Worm (Caenorhabditis elegans) whole organism, L2 larva: ENCODE results near the gene pan-1.

Source experiments
- C34F6.9 ChIP-seq: fragments of 150-350 bp; optimal IDR thresholded peaks from 2 replicates; lab custom pipeline; 2014; ENCODE audit warnings: missing biosample characterization, missing genetic modification characterization
- F13H6.1 ChIP-seq: sonication (generic microtip); optimal IDR thresholded peaks from 2 replicates; lab custom pipeline; 2016; ENCODE audit warnings: missing genetic modification characterization, missing compliant biosample characterization
- Y55F3AM.14 ChIP-seq: fragments of 200-800 bp; sonication (Bioruptor generic); optimal IDR thresholded peaks from 2 replicates; lab custom pipeline; 2018; ENCODE audit warnings: mild to moderate bottlenecking, missing genetic modification characterization, missing compliant biosample characterization
- alr-1 ChIP-seq: fragments of 150-350 bp; optimal IDR thresholded peaks from 2 replicates; lab custom pipeline; 2014; ENCODE audit warnings: missing biosample characterization, missing genetic modification characterization
- blmp-1 ChIP-seq: sonication (generic microtip); optimal IDR thresholded peaks from 2 replicates; lab custom pipeline; 2017; ENCODE audit warnings: missing genetic modification characterization, mild to moderate bottlenecking, missing compliant biosample characterization, antibody characterized with exemption, moderate library complexity; ENCODE audit not compliant: insufficient read depth
- ceh-16 ChIP-seq: fragments of 150-350 bp; optimal IDR thresholded peaks from 2 replicates; lab custom pipeline; 2014; ENCODE audit warnings: missing biosample characterization, missing genetic modification characterization
- ceh-82 ChIP-seq: fragments of 150-350 bp; optimal IDR thresholded peaks from 2 replicates; lab custom pipeline; 2014; ENCODE audit warnings: missing biosample characterization, missing genetic modification characterization
- crh-2 ChIP-seq: sonication (generic microtip); optimal IDR thresholded peaks from 2 replicates; lab custom pipeline; 2017; ENCODE audit warnings: missing biosample characterization, missing genetic modification characterization
- dmd-4 ChIP-seq: sonication (generic microtip); optimal IDR thresholded peaks from 2 replicates; lab custom pipeline; 2017; ENCODE audit warnings: missing biosample characterization, missing genetic modification characterization
- egl-27 ChIP-seq: sonication (generic microtip); optimal IDR thresholded peaks from 3 replicates; lab custom pipeline; 2017; ENCODE audit warnings: missing biosample characterization, missing genetic modification reagents, missing genetic modification characterization
- elt-1 ChIP-seq: fragments of 150-350 bp; optimal IDR thresholded peaks from 2 replicates; lab custom pipeline; 2014; ENCODE audit warnings: missing biosample characterization, missing genetic modification characterization
- elt-3 ChIP-seq: sonication (generic microtip); optimal IDR thresholded peaks from 2 replicates; lab custom pipeline; 2017; ENCODE audit warnings: missing biosample characterization, missing genetic modification characterization
- fos-1 ChIP-seq: fragments of 150-350 bp; optimal IDR thresholded peaks from 2 replicates; lab custom pipeline; 2014; ENCODE audit warnings: missing biosample characterization, missing genetic modification characterization
- gmeb-1 ChIP-seq: fragments of 150-350 bp; optimal IDR thresholded peaks from 2 replicates; lab custom pipeline; 2014; ENCODE audit warnings: missing biosample characterization, missing genetic modification characterization
- lin-11 ChIP-seq: fragments of 150-350 bp; sonication (generic microtip); optimal IDR thresholded peaks from 2 replicates; lab custom pipeline; 2014; ENCODE audit warnings: missing biosample characterization, missing genetic modification characterization, inconsistent platforms, mixed read lengths
- lin-13 ChIP-seq: fragments of 150-350 bp; optimal IDR thresholded peaks from 2 replicates; lab custom pipeline; 2014; ENCODE audit warnings: missing biosample characterization, missing genetic modification reagents, missing genetic modification characterization
- lin-39 ChIP-seq: fragments of 150-350 bp; optimal IDR thresholded peaks from 2 replicates; lab custom pipeline; 2014; ENCODE audit warnings: missing biosample characterization, missing genetic modification reagents, missing genetic modification characterization
- lsy-2 ChIP-seq, 2 experiments: fragments of 150-350 bp in 1 of 2; sonication (generic microtip) in 1 of 2; optimal IDR thresholded peaks; 2 replicates each; lab custom pipeline; 2014 to 2017; ENCODE audit warnings: missing biosample characterization in 2 of 2, missing genetic modification characterization in 2 of 2
- mab-5 ChIP-seq: fragments of 150-350 bp; optimal IDR thresholded peaks from 2 replicates; lab custom pipeline; 2014; ENCODE audit warnings: missing biosample characterization, missing genetic modification characterization
- mdl-1 ChIP-seq, 2 experiments: fragments of 150-350 bp in 1 of 2; sonication (generic microtip) in 1 of 2; optimal IDR thresholded peaks; 2 replicates each; lab custom pipeline; 2017; ENCODE audit warnings: missing biosample characterization in 2 of 2, missing genetic modification characterization in 2 of 2
- nhr-10 ChIP-seq: sonication (generic microtip); optimal IDR thresholded peaks from 2 replicates; lab custom pipeline; 2017; ENCODE audit warnings: missing biosample characterization, missing genetic modification characterization
- nhr-11 ChIP-seq: fragments of 150-350 bp; optimal IDR thresholded peaks from 2 replicates; lab custom pipeline; 2014; ENCODE audit warnings: missing biosample characterization, missing genetic modification characterization
- nhr-12 ChIP-seq: fragments of 150-350 bp; optimal IDR thresholded peaks from 2 replicates; lab custom pipeline; 2014; ENCODE audit warnings: missing biosample characterization, missing genetic modification characterization
- nhr-129 ChIP-seq: fragments of 150-350 bp; optimal IDR thresholded peaks from 2 replicates; lab custom pipeline; 2014; ENCODE audit warnings: missing biosample characterization, missing genetic modification characterization
- nhr-21 ChIP-seq: fragments of 150-350 bp; optimal IDR thresholded peaks from 2 replicates; lab custom pipeline; 2014; ENCODE audit warnings: missing biosample characterization, missing genetic modification characterization
- nhr-23 ChIP-seq: fragments of 150-350 bp; optimal IDR thresholded peaks from 2 replicates; lab custom pipeline; 2014; ENCODE audit warnings: missing biosample characterization, missing genetic modification reagents, missing genetic modification characterization
- nhr-25 ChIP-seq: fragments of 150-350 bp; sonication (generic microtip); optimal IDR thresholded peaks from 3 replicates; lab custom pipeline; 2014; ENCODE audit warnings: missing biosample characterization, missing genetic modification characterization
- nhr-6 ChIP-seq: fragments of 150-350 bp; optimal IDR thresholded peaks from 2 replicates; lab custom pipeline; 2014; ENCODE audit warnings: missing biosample characterization, missing genetic modification characterization
- peb-1 ChIP-seq: fragments of 150-350 bp; optimal IDR thresholded peaks from 2 replicates; lab custom pipeline; 2014; ENCODE audit warnings: missing biosample characterization, missing genetic modification characterization
- sem-4 ChIP-seq: fragments of 150-350 bp; optimal IDR thresholded peaks from 2 replicates; lab custom pipeline; 2014; ENCODE audit warnings: missing biosample characterization, missing genetic modification reagents, missing genetic modification characterization
- sma-3 ChIP-seq: sonication (generic microtip); optimal IDR thresholded peaks from 2 replicates; lab custom pipeline; 2016; ENCODE audit warnings: missing genetic modification reagents, missing genetic modification characterization, missing compliant biosample characterization
- sma-9 ChIP-seq, 2 experiments: fragments of 150-350 bp in 1 of 2; sonication (generic microtip) in 1 of 2; optimal IDR thresholded peaks; 2 replicates each; lab custom pipeline; 2014 to 2016; ENCODE audit warnings: missing genetic modification characterization in 2 of 2, mild to moderate bottlenecking in 1 of 2, missing biosample characterization in 1 of 2, missing compliant biosample characterization in 1 of 2, missing genetic modification reagents in 1 of 2, moderate library complexity in 1 of 2
- snpc-4 ChIP-seq: fragments of 150-350 bp; optimal IDR thresholded peaks from 2 replicates; lab custom pipeline; 2014; ENCODE audit warnings: missing biosample characterization, missing genetic modification characterization
- unc-39 ChIP-seq: fragments of 150-350 bp; optimal IDR thresholded peaks from 2 replicates; lab custom pipeline; 2014; ENCODE audit warnings: missing biosample characterization, missing genetic modification characterization
- unc-55 ChIP-seq: fragments of 150-350 bp; sonication (generic microtip); optimal IDR thresholded peaks from 3 replicates; lab custom pipeline; 2014; ENCODE audit warnings: missing biosample characterization, missing genetic modification reagents, missing genetic modification characterization
- zag-1 ChIP-seq: fragments of 150-350 bp; optimal IDR thresholded peaks from 2 replicates; lab custom pipeline; 2014; ENCODE audit warnings: missing biosample characterization, missing genetic modification characterization

Gene pan-1

ce11 chrIII:4544959-4545358 lies 17.6 kb upstream of the pan-1 start, which contains the start of gene M88.3:
M88.3 (minus strand) TSS chrIII:4545059.
- TF ChIP-seq dmd-4 (tag; lab: Kevin White, UChicago) (no peak), nhr-23 (tag; lab: Kevin White, UChicago) (no peak), C34F6.9 (tag; lab: Kevin White, UChicago) (no peak), crh-2 (tag; lab: Kevin White, UChicago) (no peak)
- TF ChIP-seq, all 48 proteins: peak for 0

ce11 chrIII:4548739-4549138 lies 13.8 kb upstream of the pan-1 start, which contains the start of gene M88.4:
M88.4 (plus strand) TSS chrIII:4549039.
- TF ChIP-seq sma-9 (GFP tag; optimal IDR thresholded peaks at IDR 0.05; lab: Kevin White, UChicago), result no peak
- TF ChIP-seq sma-9 (tag; optimal IDR thresholded peaks at IDR 0.05; lab: Kevin White, UChicago), result no peak
- TF ChIP-seq lin-39 (tag; lab: Kevin White, UChicago), result no peak
- TF ChIP-seq ceh-82 (tag; lab: Kevin White, UChicago), result no peak
- no peak for TF ChIP-seq nhr-11 (tag; lab: Kevin White, UChicago)
- TF ChIP-seq snpc-4 (tag; lab: Kevin White, UChicago), result no peak
- TF ChIP-seq egl-27 (tag; lab: Kevin White, UChicago), result no peak
- no peak for TF ChIP-seq elt-1
- TF ChIP-seq nhr-12 (tag; lab: Kevin White, UChicago), result no peak
- TF ChIP-seq gmeb-1 (tag; lab: Kevin White, UChicago), result no peak
- no peak for TF ChIP-seq elt-3 (tag; lab: Kevin White, UChicago)
- TF ChIP-seq Y55F3AM.14 (GFP tag; lab: Kevin White, UChicago), result no peak
- TF ChIP-seq lsy-2 (tag; optimal IDR thresholded peaks at IDR 0.05; lab: Kevin White, UChicago), result no peak
- no peak for TF ChIP-seq nhr-10 (tag; lab: Kevin White, UChicago)
- no peak for TF ChIP-seq sem-4 (tag; lab: Kevin White, UChicago)
- TF ChIP-seq unc-55 (GFP tag; lab: Kevin White, UChicago), result no peak
- no peak for TF ChIP-seq nhr-6
- TF ChIP-seq nhr-21 (tag; lab: Kevin White, UChicago), result no peak
- TF ChIP-seq alr-1, result no peak

ce11 chrIII:4551963-4552362 lies 10.6 kb upstream of the pan-1 start:
- TF ChIP-seq ceh-16 (tag; lab: Kevin White, UChicago) (no peak), egl-27 (tag; lab: Kevin White, UChicago) (peak; percentile 61), C34F6.9 (tag; lab: Kevin White, UChicago) (peak; percentile 80), nhr-23 (tag; lab: Kevin White, UChicago) (no peak), sma-3 (GFP tag; lab: Kevin White, UChicago) (peak; percentile 46), lsy-2 (tag; optimal IDR thresholded peaks at IDR 0.05; lab: Kevin White, UChicago) (peak in 1 of 2 experiments; percentile 71), mab-5 (peak; percentile 17), Y55F3AM.14 (GFP tag; lab: Kevin White, UChicago) (peak; percentile 28), crh-2 (tag; lab: Kevin White, UChicago) (peak; percentile 71), gmeb-1 (tag; lab: Kevin White, UChicago) (peak; percentile 49), unc-55 (GFP tag; lab: Kevin White, UChicago) (peak; percentile 68), nhr-129 (peak; percentile 91), sma-9 (GFP tag; optimal IDR thresholded peaks at IDR 0.05; lab: Kevin White, UChicago) (peak; percentile 85), sma-9 (tag; optimal IDR thresholded peaks at IDR 0.05; lab: Kevin White, UChicago) (no peak), nhr-21 (tag; lab: Kevin White, UChicago) (peak; percentile 24), F13H6.1 (tag; lab: Kevin White, UChicago) (peak; percentile 83), fos-1 (tag; lab: Kevin White, UChicago) (peak; percentile 83), sem-4 (tag; lab: Kevin White, UChicago) (peak; percentile 50), nhr-25 (tag; lab: Kevin White, UChicago) (peak; percentile 56), lin-13 (peak; percentile 54), nhr-11 (tag; lab: Kevin White, UChicago) (no peak), unc-39 (no peak), mdl-1 (tag; optimal IDR thresholded peaks at IDR 0.05; lab: Kevin White, UChicago) (peak; percentile 26 to 49), snpc-4 (tag; lab: Kevin White, UChicago) (no peak), nhr-10 (tag; lab: Kevin White, UChicago) (no peak), blmp-1 (tag; lab: Kevin White, UChicago) (peak; percentile 5), peb-1 (tag; lab: Kevin White, UChicago) (peak; percentile 71), lin-11 (tag; lab: Kevin White, UChicago) (peak; percentile 37), zag-1 (peak; percentile 32)
